Worm (Caenorhabditis elegans) whole organism, mixed stage, embryonic: Measurements from ENCODE around the gene Y43C5A.2.

Source experiments
- M03D4.4 ChIP-seq: sonication (generic microtip); optimal IDR thresholded peaks from 2 replicates; lab custom pipeline; 2017; ENCODE audit warnings: mild to moderate bottlenecking, missing genetic modification characterization, missing compliant biosample characterization
- bed-3 ChIP-seq: fragments of 200-800 bp; sonication (Bioruptor generic); optimal IDR thresholded peaks from 3 replicates; lab custom pipeline; 2018; ENCODE audit warnings: mild to moderate bottlenecking, missing genetic modification characterization, moderate library complexity, missing compliant biosample characterization
- blmp-1 ChIP-seq: fragments of 150-350 bp; optimal IDR thresholded peaks from 2 replicates; lab custom pipeline; 2014; ENCODE audit warnings: missing biosample characterization, missing genetic modification characterization
- ceh-39 ChIP-seq: fragments of 150-350 bp; optimal IDR thresholded peaks from 2 replicates; lab custom pipeline; 2014; ENCODE audit warnings: missing biosample characterization, missing genetic modification characterization
- ceh-43 ChIP-seq: fragments of 200-800 bp; sonication (Bioruptor generic); optimal IDR thresholded peaks from 2 replicates; lab custom pipeline; 2018; ENCODE audit warnings: mild to moderate bottlenecking, missing genetic modification characterization, moderate library complexity, missing compliant biosample characterization
- ceh-83 ChIP-seq: fragments of 200-800 bp; sonication (Bioruptor generic); optimal IDR thresholded peaks from 2 replicates; lab custom pipeline; 2018; ENCODE audit warnings: mild to moderate bottlenecking, missing genetic modification characterization, missing compliant biosample characterization
- ces-1 ChIP-seq: fragments of 150-350 bp; optimal IDR thresholded peaks from 2 replicates; lab custom pipeline; 2014; ENCODE audit warnings: missing biosample characterization, missing genetic modification reagents, missing genetic modification characterization
- cnd-1 ChIP-seq: fragments of 200-800 bp; sonication (Bioruptor generic); optimal IDR thresholded peaks from 2 replicates; lab custom pipeline; 2018; ENCODE audit warnings: mild to moderate bottlenecking, missing genetic modification characterization, missing compliant biosample characterization
- drap-1 ChIP-seq: fragments of 200-800 bp; sonication (Bioruptor generic); optimal IDR thresholded peaks from 3 replicates; lab custom pipeline; 2018; ENCODE audit warnings: mild to moderate bottlenecking, missing genetic modification characterization, missing compliant biosample characterization
- elt-1 ChIP-seq: sonication (generic microtip); optimal IDR thresholded peaks from 2 replicates; lab custom pipeline; 2017; ENCODE audit warnings: missing genetic modification characterization, mild to moderate bottlenecking, missing compliant biosample characterization, antibody characterized with exemption, moderate library complexity, borderline replicate concordance; ENCODE audit not compliant: insufficient read depth
- elt-3 ChIP-seq: fragments of 150-350 bp; optimal IDR thresholded peaks from 2 replicates; lab custom pipeline; 2014; ENCODE audit warnings: missing biosample characterization, missing genetic modification characterization
- flh-1 ChIP-seq: fragments of 200-800 bp; sonication (Bioruptor generic); optimal IDR thresholded peaks from 2 replicates; lab custom pipeline; 2018; ENCODE audit warnings: mild to moderate bottlenecking, missing genetic modification characterization, moderate library complexity, missing compliant biosample characterization
- hlh-1 ChIP-seq: fragments of 150-350 bp; optimal IDR thresholded peaks from 2 replicates; lab custom pipeline; 2014; ENCODE audit warnings: missing biosample characterization, missing genetic modification reagents, missing genetic modification characterization
- lin-13 ChIP-seq: fragments of 150-350 bp; optimal IDR thresholded peaks from 2 replicates; lab custom pipeline; 2014; ENCODE audit warnings: missing biosample characterization, missing genetic modification characterization
- lin-32 ChIP-seq: fragments of 200-800 bp; sonication (Bioruptor generic); optimal IDR thresholded peaks from 2 replicates; lab custom pipeline; 2018; ENCODE audit warnings: mild to moderate bottlenecking, missing genetic modification characterization, missing compliant biosample characterization
- lsy-2 ChIP-seq: fragments of 150-350 bp; optimal IDR thresholded peaks from 2 replicates; lab custom pipeline; 2014; ENCODE audit warnings: missing biosample characterization, missing genetic modification characterization
- mab-5 ChIP-seq: fragments of 150-350 bp; optimal IDR thresholded peaks from 2 replicates; lab custom pipeline; 2014; ENCODE audit warnings: missing biosample characterization, missing genetic modification characterization
- mep-1 ChIP-seq: fragments of 150-350 bp; optimal IDR thresholded peaks from 2 replicates; lab custom pipeline; 2017; ENCODE audit warnings: missing biosample characterization, missing genetic modification reagents, missing genetic modification characterization, inconsistent platforms
- mls-2 ChIP-seq: sonication (generic microtip); optimal IDR thresholded peaks from 2 replicates; lab custom pipeline; 2016; ENCODE audit warnings: mild to moderate bottlenecking, missing genetic modification characterization, moderate library complexity, missing compliant biosample characterization
- nhr-12 ChIP-seq: fragments of 150-350 bp; optimal IDR thresholded peaks from 2 replicates; lab custom pipeline; 2014; ENCODE audit warnings: missing biosample characterization, missing genetic modification characterization
- nhr-2 ChIP-seq: fragments of 150-350 bp; optimal IDR thresholded peaks from 2 replicates; lab custom pipeline; 2014; ENCODE audit warnings: missing biosample characterization, missing genetic modification characterization
- nhr-237 ChIP-seq: fragments of 150-350 bp; optimal IDR thresholded peaks from 2 replicates; lab custom pipeline; 2014; ENCODE audit warnings: missing biosample characterization, missing genetic modification characterization
- nhr-28 ChIP-seq: fragments of 150-350 bp; optimal IDR thresholded peaks from 2 replicates; lab custom pipeline; 2014; ENCODE audit warnings: missing biosample characterization, missing genetic modification characterization
- nhr-76 ChIP-seq: sonication (generic microtip); optimal IDR thresholded peaks from 2 replicates; lab custom pipeline; 2017; ENCODE audit warnings: missing biosample characterization, missing genetic modification characterization
- pha-4 ChIP-seq: fragments of 150-350 bp; optimal IDR thresholded peaks from 2 replicates; lab custom pipeline; 2018; ENCODE audit warnings: missing biosample characterization, missing genetic modification reagents, missing genetic modification characterization
- sem-2 ChIP-seq: fragments of 200-800 bp; sonication (Bioruptor generic); optimal IDR thresholded peaks from 2 replicates; lab custom pipeline; 2018; ENCODE audit warnings: mild to moderate bottlenecking, missing genetic modification characterization, missing compliant biosample characterization
- snpc-4 ChIP-seq: fragments of 150-350 bp; optimal IDR thresholded peaks from 2 replicates; lab custom pipeline; 2014; ENCODE audit warnings: missing biosample characterization, missing genetic modification characterization
- sptf-1 ChIP-seq: sonication (generic microtip); optimal IDR thresholded peaks from 2 replicates; lab custom pipeline; 2017; ENCODE audit warnings: mild to moderate bottlenecking, missing genetic modification characterization, moderate library complexity, missing compliant biosample characterization
- tbx-8 ChIP-seq: fragments of 200-800 bp; sonication (Bioruptor generic); optimal IDR thresholded peaks from 2 replicates; lab custom pipeline; 2018; ENCODE audit warnings: mild to moderate bottlenecking, missing genetic modification characterization, moderate library complexity, missing compliant biosample characterization
- unc-120 ChIP-seq: sonication (generic microtip); optimal IDR thresholded peaks from 2 replicates; lab custom pipeline; 2017; ENCODE audit warnings: missing genetic modification characterization, missing compliant biosample characterization; ENCODE audit not compliant: poor library complexity, severe bottlenecking
- unc-39 ChIP-seq: fragments of 150-350 bp; optimal IDR thresholded peaks from 2 replicates; lab custom pipeline; 2014; ENCODE audit warnings: missing biosample characterization, missing genetic modification characterization
- unc-62 ChIP-seq: fragments of 150-350 bp; optimal IDR thresholded peaks from 2 replicates; lab custom pipeline; 2014; ENCODE audit warnings: missing biosample characterization, missing genetic modification reagents, missing genetic modification characterization
- zip-8 ChIP-seq: fragments of 150-350 bp; optimal IDR thresholded peaks from 2 replicates; lab custom pipeline; 2014; ENCODE audit warnings: missing biosample characterization, missing genetic modification characterization
- ztf-11 ChIP-seq: fragments of 150-350 bp; optimal IDR thresholded peaks from 2 replicates; lab custom pipeline; 2014; ENCODE audit warnings: missing biosample characterization, missing genetic modification characterization

Y43C5A.2 gene

ce11 chrIV:10275050-10275449, 5.4 kb downstream of the Y43C5A.2 start:
- TF ChIP-seq zip-8 (tag; lab: Kevin White, UChicago) = no peak

DNA sequence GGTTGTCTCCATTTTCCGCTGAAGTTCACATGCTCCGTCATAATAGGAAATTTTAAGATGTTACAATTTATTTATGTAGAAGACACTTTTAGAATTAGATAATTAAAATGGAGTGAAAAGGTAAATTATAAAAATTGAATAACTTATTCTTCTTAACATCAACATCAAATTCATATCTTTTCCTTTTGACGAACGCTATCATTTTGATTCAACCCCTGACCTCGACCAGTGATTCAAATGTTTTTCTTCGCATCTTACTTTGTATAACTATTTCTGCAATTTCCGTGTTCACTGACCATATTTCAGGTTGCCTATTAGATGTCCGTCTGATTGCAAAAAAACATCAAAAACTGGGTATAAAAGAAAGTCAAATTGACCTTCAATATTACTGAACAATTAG, 7.3 kb downstream of the Y43C5A.2 start, which contains the start of gene Y43C5A.7:
Y43C5A.7 (plus strand) TSS at position 301 of the 400 bp plus-strand sequence.
- no peak for TF ChIP-seq nhr-237 (tag; lab: Kevin White, UChicago)
- TF ChIP-seq lsy-2 (tag; lab: Kevin White, UChicago) = no peak
- no peak for TF ChIP-seq ceh-39
- TF ChIP-seq cnd-1 (tag; lab: Kevin White, UChicago) = no peak
- no peak for TF ChIP-seq mls-2 (tag; lab: Kevin White, UChicago)
- TF ChIP-seq tbx-8 (GFP tag; lab: Kevin White, UChicago) = no peak
- no peak for TF ChIP-seq hlh-1 (tag; lab: Kevin White, UChicago)
- no peak for TF ChIP-seq snpc-4
- no peak for TF ChIP-seq lin-13 (tag; lab: Kevin White, UChicago)
- no peak for TF ChIP-seq nhr-12 (tag; lab: Kevin White, UChicago)
- no peak for TF ChIP-seq lin-32 (GFP tag; lab: Kevin White, UChicago)
- TF ChIP-seq sptf-1 (tag; lab: Kevin White, UChicago) = no peak
- no peak for TF ChIP-seq pha-4 (tag; lab: Kevin White, UChicago)
- TF ChIP-seq blmp-1 (tag; lab: Kevin White, UChicago) = no peak
- no peak for TF ChIP-seq M03D4.4 (tag; lab: Kevin White, UChicago)
- TF ChIP-seq unc-120 (tag; lab: Kevin White, UChicago) = no peak
- TF ChIP-seq unc-39 (tag; lab: Kevin White, UChicago) = no peak
- no peak for TF ChIP-seq elt-1 (tag; lab: Kevin White, UChicago)
- TF ChIP-seq ceh-43 = no peak
- no peak for TF ChIP-seq drap-1 (GFP tag; lab: Kevin White, UChicago)

- TF ChIP-seq M03D4.4 (tag; lab: Kevin White, UChicago) = no peak
- no peak for TF ChIP-seq mab-5
- no peak for TF ChIP-seq lin-32 (GFP tag; lab: Kevin White, UChicago)
- TF ChIP-seq mep-1 (tag; lab: Kevin White, UChicago) = no peak
- no peak for TF ChIP-seq ces-1 (GFP tag; lab: Kevin White, UChicago)
- no peak for TF ChIP-seq tbx-8 (GFP tag; lab: Kevin White, UChicago)
- no peak for TF ChIP-seq nhr-237 (tag; lab: Kevin White, UChicago)
- TF ChIP-seq unc-39 (tag; lab: Kevin White, UChicago) = no peak
- no peak for TF ChIP-seq elt-3 (tag; lab: Kevin White, UChicago)
- TF ChIP-seq flh-1 (GFP tag; lab: Kevin White, UChicago) = no peak
- no peak for TF ChIP-seq bed-3 (GFP tag; lab: Kevin White, UChicago)
- TF ChIP-seq zip-8 (tag; lab: Kevin White, UChicago) = no peak
- TF ChIP-seq nhr-28 (tag; lab: Kevin White, UChicago) = no peak
- no peak for TF ChIP-seq mls-2 (tag; lab: Kevin White, UChicago)
- TF ChIP-seq ceh-43 = no peak
- TF ChIP-seq cnd-1 (tag; lab: Kevin White, UChicago) = no peak
- no peak for TF ChIP-seq nhr-76 (tag; lab: Kevin White, UChicago)
- no peak for TF ChIP-seq sem-2 (GFP tag; lab: Kevin White, UChicago)
- no peak for TF ChIP-seq blmp-1 (tag; lab: Kevin White, UChicago)
- no peak for TF ChIP-seq ztf-11
- TF ChIP-seq, all 35 proteins: peak for 0
Measured at ce11 chrIV:10277716-10278115, 8.0 kb downstream of the Y43C5A.2 start, which contains the start of gene Y43C5A.4. Gene Y43C5A.4, plus strand, starts transcription at chrIV:10278016.

DNA sequence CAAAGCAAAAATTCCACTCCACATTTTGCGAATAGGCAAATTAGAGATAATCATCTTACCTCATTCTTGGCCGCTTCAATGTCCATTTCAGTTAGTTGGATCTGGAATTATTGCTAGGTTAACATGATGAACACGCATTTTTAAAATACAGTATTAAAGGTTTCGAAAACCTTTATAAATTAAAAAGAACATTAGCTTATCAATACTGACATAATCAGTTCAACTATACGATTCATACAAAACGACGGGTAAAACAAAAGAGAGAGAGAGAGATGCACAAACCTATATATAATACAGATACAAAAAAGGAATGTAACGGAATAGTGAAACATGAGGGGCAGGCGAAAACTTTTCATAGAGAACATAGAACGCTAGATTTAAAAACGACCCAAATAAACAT, 11.8 kb downstream of the Y43C5A.2 start, which contains the start of gene thk-1:
thk-1 (minus strand) TSS at position 101 of the 400 bp plus-strand sequence.
- no peak for TF ChIP-seq lsy-2 (tag; lab: Kevin White, UChicago)
- TF ChIP-seq nhr-12 (tag; lab: Kevin White, UChicago) = no peak
- no peak for TF ChIP-seq unc-62
- TF ChIP-seq snpc-4 = no peak
- no peak for TF ChIP-seq pha-4 (tag; lab: Kevin White, UChicago)
- no peak for TF ChIP-seq blmp-1 (tag; lab: Kevin White, UChicago)
- no peak for TF ChIP-seq tbx-8 (GFP tag; lab: Kevin White, UChicago)
- no peak for TF ChIP-seq bed-3 (GFP tag; lab: Kevin White, UChicago)
- no peak for TF ChIP-seq ceh-83 (GFP tag; lab: Kevin White, UChicago)
- no peak for TF ChIP-seq mab-5
- TF ChIP-seq ztf-11 = no peak
- TF ChIP-seq flh-1 (GFP tag; lab: Kevin White, UChicago) = no peak
- no peak for TF ChIP-seq nhr-2
- TF ChIP-seq unc-39 (tag; lab: Kevin White, UChicago) = no peak
- TF ChIP-seq sptf-1 (tag; lab: Kevin White, UChicago) = no peak
- no peak for TF ChIP-seq elt-1 (tag; lab: Kevin White, UChicago)
- no peak for TF ChIP-seq ceh-39
- TF ChIP-seq lin-32 (GFP tag; lab: Kevin White, UChicago) = no peak
